Worm (Caenorhabditis elegans): ENCODE measurements around the gene F46G11.4.

Gene F46G11.4

DNA sequence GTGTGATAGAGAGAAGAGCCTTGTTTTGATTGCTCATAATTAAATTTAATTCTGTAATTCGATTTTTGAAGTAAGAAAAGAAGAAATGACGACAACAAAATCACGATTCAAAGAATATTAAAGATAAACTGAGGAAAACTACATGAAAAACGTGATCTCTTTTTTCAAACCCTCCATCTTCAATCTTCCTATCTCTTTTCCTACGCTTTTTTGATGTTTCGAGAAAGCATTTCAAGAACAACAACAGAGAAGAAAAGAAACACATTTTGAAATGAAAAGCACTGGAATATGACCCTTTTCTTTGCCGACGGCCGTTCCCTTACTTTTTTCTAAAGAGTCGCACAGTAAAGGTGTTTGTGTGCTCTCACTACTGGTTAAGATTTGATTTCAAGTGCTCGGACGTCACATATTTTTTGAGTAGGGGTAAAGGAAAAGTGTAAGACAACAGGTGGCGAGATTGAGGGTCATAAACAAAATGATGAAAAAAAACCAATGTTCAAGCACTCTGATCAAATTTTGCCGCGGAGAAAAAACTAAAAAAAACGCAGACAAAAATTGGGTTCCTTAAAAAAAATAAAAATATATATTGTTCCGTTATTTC lies 7.4 kb upstream of the F46G11.4 start, which contains the start of gene F13D11.3:
Gene F13D11.3 (minus strand): TSS at position 51 of the 601 bp plus-strand sequence.
- no peak for TF ChIP-seq ceh-13 (GFP tag; optimal IDR thresholded peaks at IDR 0.05)
- no peak for TF ChIP-seq tbx-11 (GFP tag; IDR thresholded peaks at IDR 0.05)
- TF ChIP-seq ets-7 (tag; optimal IDR thresholded peaks at IDR 0.05): no peak
- no peak for TF ChIP-seq hmbx-1 (tag; optimal IDR thresholded peaks at IDR 0.05)
- TF ChIP-seq scrt-1 (GFP tag; IDR thresholded peaks at IDR 0.05): no peak
- TF ChIP-seq aly-1 (tag; optimal IDR thresholded peaks at IDR 0.05): no peak
- TF ChIP-seq B0310.2 (tag; optimal IDR thresholded peaks at IDR 0.05): no peak
- TF ChIP-seq ama-1 (optimal IDR thresholded peaks at IDR 0.05): no peak
- TF ChIP-seq ceh-36 (tag; optimal IDR thresholded peaks at IDR 0.05): no peak
- TF ChIP-seq F13C5.2 (tag; optimal IDR thresholded peaks at IDR 0.05): no peak
- TF ChIP-seq hmg-4 (GFP tag; optimal IDR thresholded peaks at IDR 0.05): no peak
- TF ChIP-seq hnd-1 (tag; optimal IDR thresholded peaks at IDR 0.05): no peak
- no peak for TF ChIP-seq pes-1 (GFP tag; IDR thresholded peaks at IDR 0.05)

DNA sequence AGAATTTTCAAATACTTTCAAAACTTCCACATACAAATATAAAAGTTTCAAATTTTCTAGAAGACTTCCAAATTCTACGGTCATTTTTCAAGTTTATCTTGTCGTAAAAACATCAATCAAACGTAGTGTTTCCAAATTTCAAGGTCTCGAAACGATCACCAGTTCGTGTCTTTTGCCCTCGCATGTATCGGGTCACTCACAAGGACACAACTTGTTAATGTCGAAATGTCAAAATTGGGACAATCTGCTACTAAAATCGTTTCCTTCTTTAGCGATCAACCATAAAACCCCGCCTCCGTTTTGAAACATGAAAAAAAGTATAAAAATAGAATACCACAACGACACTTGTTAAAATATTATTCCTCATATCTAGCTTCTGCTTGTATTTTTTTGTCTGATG lies 4.9 kb upstream of the F46G11.4 start:
- TF ChIP-seq hmbx-1 (tag; optimal IDR thresholded peaks at IDR 0.05) (no peak), ceh-36 (tag; optimal IDR thresholded peaks at IDR 0.05) (no peak), F13C5.2 (tag; optimal IDR thresholded peaks at IDR 0.05) (no peak), ets-7 (tag; optimal IDR thresholded peaks at IDR 0.05) (no peak), tra-4 (tag; optimal IDR thresholded peaks at IDR 0.05) (no peak), ama-1 (optimal IDR thresholded peaks at IDR 0.05) (no peak), sea-1 (GFP tag; conservative IDR thresholded peaks at IDR 0.05) (no peak), B0310.2 (tag; optimal IDR thresholded peaks at IDR 0.05) (no peak), flt-1 (GFP tag; IDR thresholded peaks at IDR 0.05) (no peak), hmg-4 (GFP tag; optimal IDR thresholded peaks at IDR 0.05) (no peak), scrt-1 (GFP tag; IDR thresholded peaks at IDR 0.05) (no peak), hnd-1 (tag; optimal IDR thresholded peaks at IDR 0.05) (no peak), tbx-11 (GFP tag; IDR thresholded peaks at IDR 0.05) (no peak), aly-1 (tag; optimal IDR thresholded peaks at IDR 0.05) (no peak), tbx-37 (GFP tag; conservative IDR thresholded peaks at IDR 0.05) (no peak), pes-1 (GFP tag; IDR thresholded peaks at IDR 0.05) (no peak), ceh-13 (GFP tag; optimal IDR thresholded peaks at IDR 0.05) (no peak)

DNA sequence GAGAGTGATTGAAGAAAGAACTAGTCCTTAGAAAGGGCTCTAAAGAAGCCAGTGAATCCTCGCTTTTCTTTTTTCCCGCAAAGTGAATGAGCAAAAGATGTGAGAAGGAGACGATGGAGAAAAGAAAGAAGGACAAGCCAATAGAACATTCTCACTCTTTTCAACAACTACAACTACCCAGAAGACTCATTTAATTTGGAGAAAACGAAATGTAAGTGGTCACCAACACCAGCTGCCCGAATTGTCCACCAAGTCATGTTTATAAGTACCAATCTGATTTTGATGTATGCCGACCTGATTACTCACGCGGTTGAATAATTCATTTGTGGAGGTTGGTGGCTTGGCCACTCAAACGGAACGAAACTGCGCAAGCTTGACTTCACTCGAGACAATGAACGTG lies 4.0 kb upstream of the F46G11.4 start:
- TF ChIP-seq pes-1 (GFP tag; IDR thresholded peaks at IDR 0.05): no peak
- no peak for TF ChIP-seq tra-4 (tag; optimal IDR thresholded peaks at IDR 0.05)
- TF ChIP-seq tbx-37 (GFP tag; conservative IDR thresholded peaks at IDR 0.05): no peak
- TF ChIP-seq ceh-13 (GFP tag; optimal IDR thresholded peaks at IDR 0.05): no peak
- TF ChIP-seq B0310.2 (tag; optimal IDR thresholded peaks at IDR 0.05): no peak
- no peak for TF ChIP-seq ets-7 (tag; optimal IDR thresholded peaks at IDR 0.05)
- TF ChIP-seq flt-1 (GFP tag; IDR thresholded peaks at IDR 0.05): no peak
- TF ChIP-seq hnd-1 (tag; optimal IDR thresholded peaks at IDR 0.05): no peak
- TF ChIP-seq ama-1 (optimal IDR thresholded peaks at IDR 0.05): no peak

DNA sequence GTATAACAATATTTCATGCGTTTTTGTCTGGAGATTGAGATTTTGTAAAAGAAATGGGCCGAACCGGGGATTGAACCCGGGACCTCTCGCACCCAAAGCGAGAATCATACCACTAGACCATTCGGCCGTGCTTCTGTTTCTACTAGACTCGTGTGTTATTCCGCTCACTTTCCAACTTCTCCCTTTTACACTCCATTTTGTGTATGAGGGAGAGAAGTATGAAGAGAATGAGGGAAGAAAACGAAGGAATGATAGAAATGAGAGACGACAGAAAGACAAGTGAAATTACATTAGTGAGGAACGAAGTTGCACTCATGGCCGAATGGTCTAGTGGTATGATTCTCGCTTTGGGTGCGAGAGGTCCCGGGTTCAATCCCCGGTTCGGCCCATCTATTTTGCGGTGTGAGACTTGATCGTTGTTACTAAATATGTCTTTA lies 2.6 kb upstream of the F46G11.4 start:
- TF ChIP-seq tra-4 (tag; optimal IDR thresholded peaks at IDR 0.05) (peak; percentile 24), ama-1 (optimal IDR thresholded peaks at IDR 0.05) (no peak), ceh-36 (tag; optimal IDR thresholded peaks at IDR 0.05) (peak; percentile 68), B0310.2 (tag; optimal IDR thresholded peaks at IDR 0.05) (peak; percentile 66), tbx-37 (GFP tag; conservative IDR thresholded peaks at IDR 0.05) (peak; percentile 76), hnd-1 (tag; optimal IDR thresholded peaks at IDR 0.05) (peak; percentile 84), pes-1 (GFP tag; IDR thresholded peaks at IDR 0.05) (peak; percentile 85), tbx-11 (GFP tag; IDR thresholded peaks at IDR 0.05) (peak; percentile 89), hmg-4 (GFP tag; optimal IDR thresholded peaks at IDR 0.05) (peak; percentile 88), sea-1 (GFP tag; conservative IDR thresholded peaks at IDR 0.05) (peak; percentile 88), flt-1 (GFP tag; IDR thresholded peaks at IDR 0.05) (peak; percentile 54), aly-1 (tag; optimal IDR thresholded peaks at IDR 0.05) (peak; percentile 39), F13C5.2 (tag; optimal IDR thresholded peaks at IDR 0.05) (peak; percentile 96), ets-7 (tag; optimal IDR thresholded peaks at IDR 0.05) (peak; percentile 60), ceh-13 (GFP tag; optimal IDR thresholded peaks at IDR 0.05) (peak; percentile 46), scrt-1 (GFP tag; IDR thresholded peaks at IDR 0.05) (peak; percentile 88), hmbx-1 (tag; optimal IDR thresholded peaks at IDR 0.05) (peak; percentile 21)

DNA sequence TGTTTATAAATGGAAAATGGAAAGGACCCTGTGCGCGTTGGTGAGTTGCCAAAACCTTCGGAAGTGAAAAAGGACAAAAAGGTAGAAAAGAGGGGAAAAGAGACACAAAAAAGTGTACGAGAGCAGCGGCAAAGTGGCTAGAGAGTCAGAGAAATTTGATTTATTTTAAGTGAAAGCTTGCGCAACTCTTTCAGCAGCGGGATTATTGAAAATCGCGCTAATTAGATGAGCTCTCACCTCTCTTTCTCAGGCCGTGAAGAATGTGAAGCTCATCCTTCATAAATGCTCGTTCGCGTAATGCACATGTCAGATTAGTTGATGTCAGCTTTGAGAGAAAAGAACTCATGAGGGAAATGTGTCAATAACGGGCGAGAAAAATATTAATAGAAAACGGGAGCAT lies 639 bp upstream of the F46G11.4 start:
- TF ChIP-seq aly-1 (tag; optimal IDR thresholded peaks at IDR 0.05) (no peak), hmbx-1 (tag; optimal IDR thresholded peaks at IDR 0.05) (no peak)

DNA sequence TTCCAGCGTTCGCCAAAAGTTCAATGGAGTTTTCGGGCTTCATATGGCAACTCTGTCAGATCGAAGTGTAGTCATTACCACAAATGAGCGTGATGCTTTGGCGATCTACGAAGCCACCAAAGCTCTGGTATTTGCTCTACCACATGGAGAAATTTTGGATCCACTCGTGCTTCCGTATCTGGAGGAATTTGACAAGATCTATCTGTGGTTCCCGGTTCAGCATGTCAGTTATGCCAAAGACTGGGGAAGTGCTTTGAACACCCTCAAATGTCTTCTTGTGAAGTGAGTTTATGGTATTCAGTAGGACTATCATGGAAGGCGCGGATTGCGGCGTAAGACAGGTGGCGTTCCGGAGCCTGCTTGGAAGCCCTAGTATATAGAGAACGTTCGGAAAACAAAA lies 4.2 kb downstream of the F46G11.4 start:
- TF ChIP-seq B0310.2 (tag; optimal IDR thresholded peaks at IDR 0.05): no peak
- TF ChIP-seq pes-1 (GFP tag; IDR thresholded peaks at IDR 0.05): no peak
- TF ChIP-seq hmbx-1 (tag; optimal IDR thresholded peaks at IDR 0.05): no peak
- no peak for TF ChIP-seq hmg-4 (GFP tag; optimal IDR thresholded peaks at IDR 0.05)

DNA sequence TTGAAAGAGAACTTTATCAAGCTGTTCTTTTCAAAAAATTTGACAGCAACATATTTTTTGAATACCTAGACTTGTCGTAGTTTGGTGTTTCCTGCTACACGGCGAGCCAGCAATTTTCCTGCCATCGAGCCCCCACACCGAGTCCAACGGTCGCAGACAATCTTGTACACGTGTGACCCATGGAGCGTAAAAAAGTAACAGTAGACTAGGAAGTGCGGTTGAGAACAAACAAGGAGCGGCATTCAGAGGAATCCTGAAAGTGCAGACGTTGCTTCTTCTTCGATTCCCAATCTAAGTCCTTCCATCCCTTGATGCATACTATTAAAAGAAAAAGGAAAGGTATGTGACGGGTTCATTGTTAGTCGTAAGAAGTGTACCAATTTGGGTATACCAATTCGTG lies 7.7 kb downstream of the F46G11.4 start, which contains the start of gene twnk-1:
Gene twnk-1 (plus strand): TSS at position 301 of the 400 bp plus-strand sequence.
- TF ChIP-seq scrt-1 (GFP tag; IDR thresholded peaks at IDR 0.05) (no peak), hmbx-1 (tag; optimal IDR thresholded peaks at IDR 0.05) (no peak), F13C5.2 (tag; optimal IDR thresholded peaks at IDR 0.05) (no peak), ets-7 (tag; optimal IDR thresholded peaks at IDR 0.05) (no peak), tbx-11 (GFP tag; IDR thresholded peaks at IDR 0.05) (no peak), hnd-1 (tag; optimal IDR thresholded peaks at IDR 0.05) (no peak), tra-4 (tag; optimal IDR thresholded peaks at IDR 0.05) (no peak), ama-1 (optimal IDR thresholded peaks at IDR 0.05) (no peak), ceh-36 (tag; optimal IDR thresholded peaks at IDR 0.05) (no peak), tbx-37 (GFP tag; conservative IDR thresholded peaks at IDR 0.05) (no peak), aly-1 (tag; optimal IDR thresholded peaks at IDR 0.05) (no peak), sea-1 (GFP tag; conservative IDR thresholded peaks at IDR 0.05) (no peak), pes-1 (GFP tag; IDR thresholded peaks at IDR 0.05) (no peak), hmg-4 (GFP tag; optimal IDR thresholded peaks at IDR 0.05) (no peak), B0310.2 (tag; optimal IDR thresholded peaks at IDR 0.05) (no peak), ceh-13 (GFP tag; optimal IDR thresholded peaks at IDR 0.05) (no peak), flt-1 (GFP tag; IDR thresholded peaks at IDR 0.05) (no peak)
